Fruit fly (Drosophila melanogaster): ENCODE data around the gene TwdlZ.

dm6 chrX:16772882-16773827 is 35.2 kb downstream of the TwdlZ start:
- TF ChIP-seq CG12768 (GFP tag; optimal IDR thresholded peaks at IDR 0.05), result no peak
- TF ChIP-seq Mnt (GFP tag; optimal IDR thresholded peaks at IDR 0.05), result no peak
- no peak for TF ChIP-seq toe (GFP tag; optimal IDR thresholded peaks at IDR 0.05)
- TF ChIP-seq pad (GFP tag; optimal IDR thresholded peaks at IDR 0.05), result no peak
- no peak for TF ChIP-seq tj (GFP tag; optimal IDR thresholded peaks at IDR 0.05)
- TF ChIP-seq CG14711 (tag; optimal IDR thresholded peaks at IDR 0.05), result peak; percentile 9
- no peak for TF ChIP-seq CG1620 (GFP tag; optimal IDR thresholded peaks at IDR 0.05)
- no peak for TF ChIP-seq Clk (GFP tag; optimal IDR thresholded peaks at IDR 0.05)
- TF ChIP-seq kay (GFP tag; ENCODE audit: borderline replicate concordance), result no peak
- no peak for TF ChIP-seq CG33017 (tag; optimal IDR thresholded peaks at IDR 0.05)
- no peak for TF ChIP-seq cic (GFP tag; optimal IDR thresholded peaks at IDR 0.05)
